Worm (Caenorhabditis elegans): ENCODE results near the gene epac-1.
A peak's percentile ranks its signal among the peaks of the same experiment; 100 is the strongest.

epac-1 gene

ce11 chrIII:10216585-10217278 is 27.7 kb downstream of the epac-1 start, which contains the start of gene cts-1:
Gene cts-1, minus strand, starts transcription at chrIII:10216635.
- TF ChIP-seq nhr-10 (tag; optimal IDR thresholded peaks at IDR 0.05) (no peak), snpc-4 (tag; optimal IDR thresholded peaks at IDR 0.05) (peak; percentile 48), ZK546.5 (tag; optimal IDR thresholded peaks at IDR 0.05) (no peak), R02D3.7 (tag; optimal IDR thresholded peaks at IDR 0.05) (no peak), ztf-1 (GFP tag; conservative IDR thresholded peaks at IDR 0.05) (no peak), mbf-1 (tag; optimal IDR thresholded peaks at IDR 0.05) (no peak), nhr-11 (tag; optimal IDR thresholded peaks at IDR 0.05) (no peak), nhr-21 (tag; optimal IDR thresholded peaks at IDR 0.05) (peak; percentile 91), mab-5 (tag; optimal IDR thresholded peaks at IDR 0.05) (peak; percentile 36), lin-13 (GFP tag; optimal IDR thresholded peaks at IDR 0.05) (peak; percentile 80), nhr-77 (tag; optimal IDR thresholded peaks at IDR 0.05) (no peak), lin-11 (tag; optimal IDR thresholded peaks at IDR 0.05) (peak; percentile 26), mdl-1 (tag; optimal IDR thresholded peaks at IDR 0.05) (peak; percentile 42 to 85), aly-2 (tag; optimal IDR thresholded peaks at IDR 0.05) (no peak), lin-39 (tag; optimal IDR thresholded peaks at IDR 0.05) (no peak), gmeb-1 (tag; optimal IDR thresholded peaks at IDR 0.05) (peak; percentile 58), nhr-6 (tag; optimal IDR thresholded peaks at IDR 0.05) (peak; percentile 15), lsy-2 (tag; optimal IDR thresholded peaks at IDR 0.05) (peak; percentile 59 to 92), ceh-82 (tag; optimal IDR thresholded peaks at IDR 0.05) (no peak), zag-1 (tag; optimal IDR thresholded peaks at IDR 0.05) (peak; percentile 50), blmp-1 (tag; optimal IDR thresholded peaks at IDR 0.05; ENCODE audit: insufficient read depth) (peak; percentile 71), C34F6.9 (tag; optimal IDR thresholded peaks at IDR 0.05) (peak; percentile 84), nhr-25 (tag; optimal IDR thresholded peaks at IDR 0.05) (peak; percentile 88), skn-1 (tag; optimal IDR thresholded peaks at IDR 0.05) (no peak), nhr-23 (tag; optimal IDR thresholded peaks at IDR 0.05) (no peak), Y55F3AM.14 (GFP tag; optimal IDR thresholded peaks at IDR 0.05) (no peak), fos-1 (tag; optimal IDR thresholded peaks at IDR 0.05) (peak; percentile 85), sma-9 (GFP tag; optimal IDR thresholded peaks at IDR 0.05) (no peak), sma-9 (tag; optimal IDR thresholded peaks at IDR 0.05) (no peak), nhr-12 (tag; optimal IDR thresholded peaks at IDR 0.05) (no peak), peb-1 (tag; optimal IDR thresholded peaks at IDR 0.05) (no peak), nhr-129 (tag; optimal IDR thresholded peaks at IDR 0.05) (peak; percentile 84), unc-39 (tag; optimal IDR thresholded peaks at IDR 0.05) (no peak), crh-2 (tag; optimal IDR thresholded peaks at IDR 0.05) (peak; percentile 96), ceh-16 (tag; optimal IDR thresholded peaks at IDR 0.05) (no peak), sma-3 (GFP tag; optimal IDR thresholded peaks at IDR 0.05) (peak; percentile 90), elt-3 (tag; optimal IDR thresholded peaks at IDR 0.05) (no peak), F13H6.1 (tag; optimal IDR thresholded peaks at IDR 0.05) (peak; percentile 86), ama-1 (optimal IDR thresholded peaks at IDR 0.05) (peak; percentile 76), elt-1 (tag; optimal IDR thresholded peaks at IDR 0.05) (no peak), unc-62 (GFP tag; optimal IDR thresholded peaks at IDR 0.05) (no peak), egl-27 (tag; optimal IDR thresholded peaks at IDR 0.05) (no peak), nhr-237 (tag; optimal IDR thresholded peaks at IDR 0.05) (no peak), ztf-11 (tag; optimal IDR thresholded peaks at IDR 0.05) (no peak), sem-4 (tag; optimal IDR thresholded peaks at IDR 0.05) (peak; percentile 41), alr-1 (tag; optimal IDR thresholded peaks at IDR 0.05) (no peak), dmd-4 (tag; optimal IDR thresholded peaks at IDR 0.05) (no peak), ztf-4 (tag; optimal IDR thresholded peaks at IDR 0.05) (peak; percentile 77), unc-55 (GFP tag; optimal IDR thresholded peaks at IDR 0.05) (peak; percentile 68)
